Worm (Caenorhabditis elegans) whole organism, midembryonic: ENCODE results near the gene sre-10.

Source experiments
- T22C8.4 ChIP-seq: fragments of 200-800 bp; sonication (Bioruptor generic); IDR thresholded peaks from 2 replicates; pipeline ENCODE4 v1.3.6; 2022; ENCODE audit warnings: missing genetic modification characterization, missing compliant biosample characterization
- cog-1 ChIP-seq: sonication (generic microtip); optimal IDR thresholded peaks from 2 replicates; lab custom pipeline; 2016; ENCODE audit warnings: missing genetic modification characterization, missing compliant biosample characterization
- flt-1 ChIP-seq: fragments of 200-800 bp; sonication (Bioruptor generic); IDR thresholded peaks from 2 replicates; pipeline ENCODE4 v1.3.6; 2022; ENCODE audit warnings: missing genetic modification characterization, missing compliant biosample characterization
- klf-2 ChIP-seq: fragments of 200-800 bp; sonication (Bioruptor generic); conservative IDR thresholded peaks from 2 replicates; pipeline ENCODE4 v1.3.6; 2022; ENCODE audit warnings: missing genetic modification reagents, missing genetic modification characterization, missing compliant biosample characterization
- med-1 ChIP-seq: sonication (generic microtip); optimal IDR thresholded peaks from 2 replicates; lab custom pipeline; 2017; ENCODE audit warnings: missing genetic modification characterization, mild to moderate bottlenecking, missing compliant biosample characterization, antibody characterized with exemption, missing genetic modification reagents; ENCODE audit not compliant: insufficient read depth
- ref-1 ChIP-seq: fragments of 200-800 bp; sonication (Bioruptor generic); conservative IDR thresholded peaks from 2 replicates; pipeline ENCODE4 v1.3.6; 2022; ENCODE audit warnings: missing genetic modification reagents, missing genetic modification characterization, missing compliant biosample characterization
- tab-1 ChIP-seq: fragments of 200-800 bp; sonication (Bioruptor generic); IDR thresholded peaks from 2 replicates; pipeline ENCODE4 v1.3.6; 2022; ENCODE audit warnings: missing genetic modification characterization, missing compliant biosample characterization
- ztf-23 ChIP-seq: fragments of 200-800 bp; sonication (Bioruptor generic); IDR thresholded peaks from 2 replicates; pipeline ENCODE4 v1.3.6; 2022; ENCODE audit warnings: missing genetic modification reagents, missing genetic modification characterization, missing compliant biosample characterization
- ztf-29 ChIP-seq: fragments of 200-800 bp; sonication (Bioruptor generic); IDR thresholded peaks from 2 replicates; pipeline ENCODE4 v1.3.6; 2022; ENCODE audit warnings: missing genetic modification reagents, missing genetic modification characterization, missing compliant biosample characterization

sre-10 gene

DNA sequence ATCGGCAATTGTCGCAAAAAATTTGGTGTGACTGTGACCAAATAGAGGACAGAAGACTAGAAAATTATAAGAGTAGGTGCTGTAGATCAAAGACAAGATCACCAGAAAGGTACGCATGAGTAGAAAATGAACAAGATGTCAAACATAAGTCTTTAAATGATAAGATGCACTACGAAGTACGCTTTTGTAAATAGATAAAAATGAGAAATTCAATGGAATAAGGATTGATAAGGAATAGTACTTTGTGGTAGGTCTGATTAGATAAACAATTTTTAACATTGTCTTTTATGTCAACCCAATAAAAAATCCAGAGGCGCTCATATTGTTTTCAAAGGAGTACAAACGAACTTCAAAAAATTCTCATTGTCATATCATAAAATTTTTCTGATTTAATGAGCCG lies 18.2 kb downstream of the sre-10 start, which contains the start of gene F10D2.8:
Gene F10D2.8 (minus strand): TSS at position 145 of the 400 bp plus-strand sequence.
- no peak for TF ChIP-seq ztf-29 (GFP tag; lab: Robert Waterston, UW)
- TF ChIP-seq cog-1 (tag; lab: Kevin White, UChicago), result no peak
- TF ChIP-seq ztf-23 (GFP tag; lab: Robert Waterston, UW), result no peak
- TF ChIP-seq flt-1 (GFP tag; lab: Robert Waterston, UW), result no peak
- no peak for TF ChIP-seq med-1 (GFP tag; lab: Kevin White, UChicago)
- TF ChIP-seq tab-1 (GFP tag; lab: Robert Waterston, UW), result no peak
- TF ChIP-seq ref-1, result no peak
- TF ChIP-seq klf-2 (GFP tag; lab: Robert Waterston, UW), result no peak
- no peak for TF ChIP-seq T22C8.4 (GFP tag; lab: Robert Waterston, UW)

DNA sequence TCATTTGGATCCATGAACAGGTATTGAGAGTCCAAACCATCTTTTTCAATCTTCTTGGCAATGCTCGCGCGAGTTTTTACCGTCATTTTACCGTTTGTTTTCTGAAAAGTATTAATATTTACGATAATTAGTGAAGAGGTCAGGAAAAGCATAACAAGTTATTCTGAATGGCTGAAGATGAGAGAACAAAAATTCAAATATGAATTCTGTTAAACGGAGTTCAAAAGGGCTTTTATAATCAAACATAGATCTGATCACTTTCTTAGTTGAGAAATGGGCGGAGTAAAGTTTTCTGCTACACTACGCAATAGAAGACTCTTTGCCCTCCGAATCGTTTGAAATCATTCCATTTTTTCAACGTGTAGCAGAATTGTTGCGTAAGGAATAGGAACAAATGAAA lies 20.7 kb downstream of the sre-10 start, which contains the start of gene fat-7:
Gene fat-7 (minus strand): TSS at position 101 of the 400 bp plus-strand sequence.
- TF ChIP-seq ztf-23 (GFP tag; lab: Robert Waterston, UW) (no peak), ref-1 (no peak), ztf-29 (GFP tag; lab: Robert Waterston, UW) (no peak), med-1 (GFP tag; lab: Kevin White, UChicago) (no peak), tab-1 (GFP tag; lab: Robert Waterston, UW) (no peak), klf-2 (GFP tag; lab: Robert Waterston, UW) (no peak), T22C8.4 (GFP tag; lab: Robert Waterston, UW) (no peak), flt-1 (GFP tag; lab: Robert Waterston, UW) (no peak), cog-1 (tag; lab: Kevin White, UChicago) (no peak)

DNA sequence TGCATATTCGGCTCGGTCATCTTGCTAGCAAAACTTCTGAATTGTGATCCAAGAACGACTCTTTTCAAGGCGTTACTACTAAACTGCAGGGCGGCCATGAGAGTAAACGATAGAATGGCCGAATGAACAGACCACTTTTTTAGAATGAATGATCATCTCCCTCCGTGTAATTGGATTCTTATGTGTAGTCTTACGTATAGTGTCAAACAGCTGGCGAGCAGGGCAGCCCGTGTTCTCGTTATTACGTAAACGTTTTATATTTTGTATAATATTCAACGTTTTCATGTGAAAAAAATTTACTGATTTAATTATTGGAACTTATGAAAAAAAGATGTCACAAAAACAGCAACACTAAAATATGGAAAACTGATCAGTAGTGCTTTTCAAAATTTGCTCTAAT lies 23.7 kb downstream of the sre-10 start, which contains the start of gene F10D2.10:
Gene F10D2.10 (minus strand): TSS at position 101 of the 400 bp plus-strand sequence.
- TF ChIP-seq flt-1 (GFP tag; lab: Robert Waterston, UW), result no peak
- no peak for TF ChIP-seq ref-1
- no peak for TF ChIP-seq klf-2 (GFP tag; lab: Robert Waterston, UW)
- no peak for TF ChIP-seq cog-1 (tag; lab: Kevin White, UChicago)
- TF ChIP-seq T22C8.4 (GFP tag; lab: Robert Waterston, UW), result no peak

DNA sequence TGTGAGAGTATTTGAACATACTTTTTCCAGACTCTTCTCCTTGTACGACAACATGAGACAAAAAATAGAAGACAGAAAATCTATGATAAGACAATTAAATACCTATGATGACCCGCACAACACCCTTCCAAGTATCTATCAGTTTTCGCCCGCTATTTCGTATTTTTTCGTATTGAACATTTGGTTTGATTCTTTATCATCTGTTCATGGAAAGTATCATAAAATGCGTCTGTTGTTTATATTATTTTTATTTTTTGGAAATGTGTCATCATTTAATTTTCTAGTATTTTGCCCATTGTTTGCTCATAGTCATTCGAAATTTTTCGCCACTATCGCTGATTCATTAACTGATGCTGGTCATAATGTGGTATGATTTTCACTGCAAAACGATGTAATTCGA lies 24.7 kb downstream of the sre-10 start, which contains the start of gene ugt-39:
Gene ugt-39 (plus strand): TSS at position 54 of the 400 bp plus-strand sequence.
- TF ChIP-seq cog-1 (tag; lab: Kevin White, UChicago) (no peak), ztf-23 (GFP tag; lab: Robert Waterston, UW) (no peak), T22C8.4 (GFP tag; lab: Robert Waterston, UW) (no peak), flt-1 (GFP tag; lab: Robert Waterston, UW) (no peak), med-1 (GFP tag; lab: Kevin White, UChicago) (no peak), klf-2 (GFP tag; lab: Robert Waterston, UW) (no peak), tab-1 (GFP tag; lab: Robert Waterston, UW) (no peak), ref-1 (no peak), ztf-29 (GFP tag; lab: Robert Waterston, UW) (no peak)

DNA sequence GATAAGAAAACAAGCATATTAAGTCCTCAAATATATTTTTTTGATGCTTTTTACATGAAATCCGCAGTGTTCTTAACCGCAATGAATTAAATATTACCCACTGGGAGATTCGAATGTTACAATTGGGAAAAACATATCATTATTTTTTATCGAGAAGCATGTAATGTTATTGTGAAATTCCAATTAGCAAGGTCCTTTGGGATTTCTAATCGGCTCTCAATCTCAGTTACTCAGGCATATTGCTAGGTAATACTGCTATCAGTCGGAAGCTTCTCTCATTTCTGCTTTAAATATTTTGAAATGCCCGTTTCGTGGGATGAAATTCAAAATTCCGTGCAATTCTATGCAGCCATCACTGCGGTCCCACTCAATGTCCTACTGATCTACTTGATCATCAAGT lies 27.0 kb downstream of the sre-10 start, which contains the start of gene str-204:
Gene str-204 (plus strand): TSS at position 301 of the 400 bp plus-strand sequence.
- TF ChIP-seq cog-1 (tag; lab: Kevin White, UChicago), result no peak
- no peak for TF ChIP-seq tab-1 (GFP tag; lab: Robert Waterston, UW)
- no peak for TF ChIP-seq flt-1 (GFP tag; lab: Robert Waterston, UW)
- no peak for TF ChIP-seq ref-1
- no peak for TF ChIP-seq klf-2 (GFP tag; lab: Robert Waterston, UW)
- TF ChIP-seq T22C8.4 (GFP tag; lab: Robert Waterston, UW), result no peak
- no peak for TF ChIP-seq ztf-23 (GFP tag; lab: Robert Waterston, UW)
- no peak for TF ChIP-seq ztf-29 (GFP tag; lab: Robert Waterston, UW)
- TF ChIP-seq med-1 (GFP tag; lab: Kevin White, UChicago), result no peak

- no peak for TF ChIP-seq klf-2 (GFP tag; lab: Robert Waterston, UW)
These were observed 31.2 kb downstream of the sre-10 start, which contains the start of gene ugt-41 for ce11 chrV:7163477-7164114. ugt-41 (minus strand) TSS chrV:7163595.

DNA sequence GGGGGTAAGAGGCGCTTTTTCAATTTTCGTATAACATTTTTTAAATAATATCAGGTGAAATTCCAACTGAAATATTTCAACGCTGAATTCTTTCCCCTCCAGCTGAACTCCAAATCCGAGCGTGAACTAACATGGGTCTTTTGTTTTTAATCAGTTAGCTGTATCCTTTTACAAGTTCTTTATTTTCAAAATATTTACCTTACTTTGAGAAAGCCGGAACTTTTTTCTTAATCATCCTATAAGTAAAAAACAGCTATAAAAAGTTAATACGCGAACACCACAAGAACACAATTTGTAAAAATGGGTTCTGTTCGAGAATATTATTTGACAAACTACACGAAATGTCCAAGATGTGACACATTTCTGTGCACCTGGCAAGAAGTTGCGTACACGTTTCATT lies 31.9 kb downstream of the sre-10 start, which contains the start of gene srh-83:
Gene srh-83 (plus strand): TSS at position 301 of the 400 bp plus-strand sequence.
- TF ChIP-seq cog-1 (tag; lab: Kevin White, UChicago) (no peak), flt-1 (GFP tag; lab: Robert Waterston, UW) (no peak), ztf-29 (GFP tag; lab: Robert Waterston, UW) (no peak), ref-1 (no peak), med-1 (GFP tag; lab: Kevin White, UChicago) (no peak), tab-1 (GFP tag; lab: Robert Waterston, UW) (no peak), T22C8.4 (GFP tag; lab: Robert Waterston, UW) (no peak), klf-2 (GFP tag; lab: Robert Waterston, UW) (no peak), ztf-23 (GFP tag; lab: Robert Waterston, UW) (no peak)

- no peak for TF ChIP-seq med-1 (GFP tag; lab: Kevin White, UChicago)
- TF ChIP-seq cog-1 (tag; lab: Kevin White, UChicago), result no peak
- no peak for TF ChIP-seq ztf-29 (GFP tag; lab: Robert Waterston, UW)
- no peak for TF ChIP-seq ztf-23 (GFP tag; lab: Robert Waterston, UW)
- no peak for TF ChIP-seq ref-1
- no peak for TF ChIP-seq klf-2 (GFP tag; lab: Robert Waterston, UW)
- TF ChIP-seq tab-1 (GFP tag; lab: Robert Waterston, UW), result no peak
- no peak for TF ChIP-seq T22C8.4 (GFP tag; lab: Robert Waterston, UW)
- TF ChIP-seq flt-1 (GFP tag; lab: Robert Waterston, UW), result no peak
These were observed 34.4 kb downstream of the sre-10 start, which contains the start of gene ugt-36 for ce11 chrV:7166709-7167108. ugt-36 (plus strand) TSS chrV:7167009.

DNA sequence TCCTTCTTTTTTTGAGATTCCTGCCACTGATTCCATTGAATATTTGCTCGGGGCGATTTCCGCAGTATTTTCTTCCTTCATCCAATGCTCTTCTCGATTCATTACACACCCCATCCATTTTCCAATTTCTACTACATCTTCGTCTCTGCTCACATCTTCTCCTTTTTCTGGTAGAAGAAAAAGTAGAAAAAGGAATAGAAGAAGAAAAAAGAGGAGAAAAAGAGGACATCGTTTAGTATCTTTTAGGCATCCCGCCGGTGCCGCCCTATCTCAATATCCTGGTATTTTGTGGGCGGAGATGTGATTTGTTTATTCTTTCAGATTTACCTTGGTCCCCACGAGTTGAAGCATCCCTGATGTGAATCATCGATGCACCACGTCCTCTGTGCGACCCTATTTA lies 42.9 kb downstream of the sre-10 start, which contains the start of gene lgc-39:
Gene lgc-39 (plus strand): TSS at position 301 of the 400 bp plus-strand sequence.
- TF ChIP-seq ref-1 (no peak), cog-1 (tag; lab: Kevin White, UChicago) (no peak), T22C8.4 (GFP tag; lab: Robert Waterston, UW) (no peak), ztf-29 (GFP tag; lab: Robert Waterston, UW) (no peak), ztf-23 (GFP tag; lab: Robert Waterston, UW) (no peak), tab-1 (GFP tag; lab: Robert Waterston, UW) (no peak), klf-2 (GFP tag; lab: Robert Waterston, UW) (no peak), med-1 (GFP tag; lab: Kevin White, UChicago) (no peak), flt-1 (GFP tag; lab: Robert Waterston, UW) (no peak)
